Worm (Caenorhabditis elegans) whole organism, L2 larva: ENCODE data around the gene F58G11.4.

Experiments
- Y55F3AM.14 ChIP-seq: fragments of 200-800 bp; sonication (Bioruptor generic); optimal IDR thresholded peaks from 2 replicates; lab custom pipeline; 2018; ENCODE audit warnings: mild to moderate bottlenecking, missing genetic modification characterization, missing compliant biosample characterization
- dmd-4 ChIP-seq: sonication (generic microtip); optimal IDR thresholded peaks from 2 replicates; lab custom pipeline; 2017; ENCODE audit warnings: missing biosample characterization, missing genetic modification characterization
- elt-3 ChIP-seq: sonication (generic microtip); optimal IDR thresholded peaks from 2 replicates; lab custom pipeline; 2017; ENCODE audit warnings: missing biosample characterization, missing genetic modification characterization
- lin-13 ChIP-seq: fragments of 150-350 bp; optimal IDR thresholded peaks from 2 replicates; lab custom pipeline; 2014; ENCODE audit warnings: missing biosample characterization, missing genetic modification reagents, missing genetic modification characterization
- lin-39 ChIP-seq: fragments of 150-350 bp; optimal IDR thresholded peaks from 2 replicates; lab custom pipeline; 2014; ENCODE audit warnings: missing biosample characterization, missing genetic modification reagents, missing genetic modification characterization
- nhr-25 ChIP-seq: fragments of 150-350 bp; sonication (generic microtip); optimal IDR thresholded peaks from 3 replicates; lab custom pipeline; 2014; ENCODE audit warnings: missing biosample characterization, missing genetic modification characterization
- snpc-4 ChIP-seq: fragments of 150-350 bp; optimal IDR thresholded peaks from 2 replicates; lab custom pipeline; 2014; ENCODE audit warnings: missing biosample characterization, missing genetic modification characterization

- TF ChIP-seq dmd-4 (tag; lab: Kevin White, UChicago) (no peak), snpc-4 (tag; lab: Kevin White, UChicago) (no peak), elt-3 (no peak), lin-39 (tag; lab: Kevin White, UChicago) (no peak), lin-13 (GFP tag; lab: Kevin White, UChicago) (no peak), Y55F3AM.14 (no peak), nhr-25 (tag; lab: Kevin White, UChicago) (no peak)
Observed at ce11 chrV:13627103-13627623, 45.2 kb upstream of the F58G11.4 start, which contains the start of gene sde-2.
